Worm (Caenorhabditis elegans): Measurements from ENCODE around the gene srj-55.

- TF ChIP-seq ztf-26 (tag; optimal IDR thresholded peaks at IDR 0.05), result no peak
- TF ChIP-seq T26A5.8 (tag; optimal IDR thresholded peaks at IDR 0.05), result no peak
- TF ChIP-seq nfya-2 (GFP tag; IDR thresholded peaks at IDR 0.05), result no peak
- no peak for TF ChIP-seq F22D6.2 (tag; optimal IDR thresholded peaks at IDR 0.05)
Measured at ce11 chrV:2879801-2880200, 22.1 kb upstream of the srj-55 start, which contains the start of gene str-39.
